Worm (Caenorhabditis elegans): ENCODE data around the gene lsm-7.
A peak's percentile ranks its signal among the peaks of the same experiment; 100 is the strongest.

The lsm-7 gene

ce11 chrIV:10933062-10933552, at the start of gene lsm-7, which contains the start of gene dnc-1 (continued):
- TF ChIP-seq ztf-25 (GFP tag; IDR thresholded peaks at IDR 0.05), result no peak
- no peak for TF ChIP-seq ztf-22 (GFP tag; optimal IDR thresholded peaks at IDR 0.05)
- TF ChIP-seq B0019.2 (GFP tag; conservative IDR thresholded peaks at IDR 0.05), result 0 out of 2 replicates have a peak, but pooled peaks have one; percentile 6
- TF ChIP-seq K11D2.4 (GFP tag; IDR thresholded peaks at IDR 0.05), result peak; percentile 68
- no peak for TF ChIP-seq zim-3 (tag; optimal IDR thresholded peaks at IDR 0.05)
- TF ChIP-seq lag-1 (GFP tag; IDR thresholded peaks at IDR 0.05), result no peak
- TF ChIP-seq tlf-1 (GFP tag; optimal IDR thresholded peaks at IDR 0.05), result peak; percentile 20
- TF ChIP-seq F57A8.1 (GFP tag; optimal IDR thresholded peaks at IDR 0.05), result no peak
- peak; percentile 26 for TF ChIP-seq lin-40 (tag; optimal IDR thresholded peaks at IDR 0.05)
- TF ChIP-seq ztf-26 (tag; optimal IDR thresholded peaks at IDR 0.05), result peak; percentile 57
- peak; percentile 64; the same call in 1 of the 2 replicates for TF ChIP-seq pbrm-1 (GFP tag; IDR thresholded peaks at IDR 0.05)
- peak; percentile 39 for TF ChIP-seq F33H1.4 (GFP tag; IDR thresholded peaks at IDR 0.05)

- TF ChIP-seq madf-6 (GFP tag; IDR thresholded peaks at IDR 0.05) (no peak), gei-17 (GFP tag; optimal IDR thresholded peaks at IDR 0.05) (no peak), ceh-79 (tag; optimal IDR thresholded peaks at IDR 0.05) (no peak), nfyb-1 (GFP tag; IDR thresholded peaks at IDR 0.05) (no peak), ceh-91 (GFP tag; IDR thresholded peaks at IDR 0.05) (no peak), C06A6.2 (GFP tag; conservative IDR thresholded peaks at IDR 0.05) (no peak), zim-3 (tag; optimal IDR thresholded peaks at IDR 0.05) (no peak), Y67H2A.10 (GFP tag; conservative IDR thresholded peaks at IDR 0.05) (no peak), sdz-38 (tag; optimal IDR thresholded peaks at IDR 0.05) (no peak), T26A5.8 (tag; optimal IDR thresholded peaks at IDR 0.05) (no peak)
Observed at ce11 chrIV:10884263-10884662, 49.0 kb upstream of the lsm-7 start, which contains the start of gene F13E9.5. F13E9.5 (minus strand) TSS chrIV:10884363.

ce11 chrIV:10885915-10886314, 47.4 kb upstream of the lsm-7 start, which contains the start of gene srlf-11:
srlf-11 (minus strand) TSS chrIV:10886015.
- TF ChIP-seq F57A8.1 (GFP tag; optimal IDR thresholded peaks at IDR 0.05) (no peak), B0336.3 (GFP tag; IDR thresholded peaks at IDR 0.05) (no peak), ceh-100 (GFP tag; IDR thresholded peaks at IDR 0.05) (no peak), Y56A3A.18 (GFP tag; IDR thresholded peaks at IDR 0.05) (no peak), rec-8 (tag; optimal IDR thresholded peaks at IDR 0.05) (no peak), attf-5 (GFP tag; optimal IDR thresholded peaks at IDR 0.05) (no peak), egrh-3 (GFP tag; IDR thresholded peaks at IDR 0.05) (no peak)

- TF ChIP-seq attf-3 (GFP tag; conservative IDR thresholded peaks at IDR 0.05) (no peak), F22D6.2 (tag; optimal IDR thresholded peaks at IDR 0.05) (no peak), rpc-1 (optimal IDR thresholded peaks at IDR 0.05) (no peak), rpc-1 (tag; optimal IDR thresholded peaks at IDR 0.05) (no peak), madf-8 (GFP tag; conservative IDR thresholded peaks at IDR 0.05) (no peak), nhr-27 (tag; optimal IDR thresholded peaks at IDR 0.05) (no peak), ZK185.1 (tag; optimal IDR thresholded peaks at IDR 0.05; ENCODE audit: poor library complexity, severe bottlenecking) (no peak), dox-1 (GFP tag; IDR thresholded peaks at IDR 0.05) (no peak), ztf-25 (GFP tag; IDR thresholded peaks at IDR 0.05) (no peak), somi-1 (GFP tag; optimal IDR thresholded peaks at IDR 0.05) (no peak), T26A5.8 (tag; optimal IDR thresholded peaks at IDR 0.05) (no peak), B0261.1 (tag; optimal IDR thresholded peaks at IDR 0.05) (no peak), ceh-100 (GFP tag; IDR thresholded peaks at IDR 0.05) (no peak), nhr-90 (tag; optimal IDR thresholded peaks at IDR 0.05) (no peak)
Observed at ce11 chrIV:10887285-10887684, 46.0 kb upstream of the lsm-7 start, which contains the start of gene F13E9.16. F13E9.16 (minus strand) TSS chrIV:10887385.

Measured in whole organism, young adult.